Fruit fly (Drosophila melanogaster) whole organism, prepupa: Measurements from ENCODE around the gene slp1.

Experiments used
- Blimp-1 ChIP-seq: fragments of 200-800 bp; sonication (Bioruptor generic); optimal IDR thresholded peaks from 3 replicates; lab custom pipeline; 2017; ENCODE audit warnings: missing biosample characterization, missing genetic modification characterization, mild to moderate bottlenecking, moderate library complexity, missing genetic modification reagents
- CG10631 ChIP-seq: fragments of 200-800 bp; sonication (Bioruptor generic); optimal IDR thresholded peaks from 2 replicates; lab custom pipeline; 2016; ENCODE audit warnings: missing biosample characterization, missing genetic modification characterization
- CG11294 ChIP-seq: fragments of 200-800 bp; sonication (Bioruptor generic); IDR thresholded peaks from 2 replicates; pipeline ENCODE4 v1.3.6; 2022; ENCODE audit warnings: missing biosample characterization, missing genetic modification characterization
- CG1621 ChIP-seq: fragments of 200-800 bp; sonication (Bioruptor generic); optimal IDR thresholded peaks from 3 replicates; lab custom pipeline; 2018; ENCODE audit warnings: missing biosample characterization, mild to moderate bottlenecking, missing genetic modification characterization
- CG16779 ChIP-seq: fragments of 200-800 bp; sonication (Bioruptor generic); optimal IDR thresholded peaks from 3 replicates; lab custom pipeline; 2017; ENCODE audit warnings: missing biosample characterization, mild to moderate bottlenecking, missing genetic modification characterization
- CG31627 ChIP-seq: fragments of 200-800 bp; sonication (Bioruptor generic); optimal IDR thresholded peaks from 3 replicates; lab custom pipeline; 2016; ENCODE audit warnings: missing biosample characterization, missing genetic modification characterization
- CG32006 ChIP-seq: fragments of 200-800 bp; sonication (Bioruptor generic); optimal IDR thresholded peaks from 3 replicates; lab custom pipeline; 2017; ENCODE audit warnings: missing biosample characterization, mild to moderate bottlenecking, missing genetic modification characterization
- CG34406 ChIP-seq: fragments of 200-800 bp; sonication (Bioruptor generic); optimal IDR thresholded peaks from 3 replicates; lab custom pipeline; 2016; ENCODE audit warnings: missing biosample characterization, missing genetic modification characterization
- CG4318 ChIP-seq: fragments of 200-800 bp; sonication (Bioruptor generic); optimal IDR thresholded peaks from 3 replicates; lab custom pipeline; 2017; ENCODE audit warnings: missing biosample characterization, mild to moderate bottlenecking, missing genetic modification characterization
- CG6163 ChIP-seq: fragments of 200-800 bp; sonication (Bioruptor generic); IDR thresholded peaks from 3 replicates; pipeline ENCODE4 v1.3.6; 2022; ENCODE audit warnings: missing biosample characterization, missing genetic modification characterization
- CG6808 ChIP-seq: fragments of 200-800 bp; sonication (Bioruptor generic); optimal IDR thresholded peaks from 3 replicates; lab custom pipeline; 2017; ENCODE audit warnings: missing biosample characterization, missing genetic modification characterization, mild to moderate bottlenecking, moderate library complexity, missing genetic modification reagents
- CG8319 ChIP-seq: fragments of 200-800 bp; sonication (Bioruptor generic); optimal IDR thresholded peaks from 3 replicates; lab custom pipeline; 2016; ENCODE audit warnings: missing biosample characterization, missing genetic modification characterization
- CG9139 ChIP-seq: fragments of 200-800 bp; sonication (Bioruptor generic); optimal IDR thresholded peaks from 3 replicates; lab custom pipeline; 2017; ENCODE audit warnings: missing biosample characterization, mild to moderate bottlenecking, missing genetic modification characterization
- Eip75B ChIP-seq: fragments of 200-800 bp; sonication (Bioruptor generic); optimal IDR thresholded peaks from 3 replicates; lab custom pipeline; 2016; ENCODE audit warnings: missing biosample characterization, missing genetic modification characterization
- Eip78C ChIP-seq: fragments of 200-800 bp; sonication (Bioruptor generic); peaks from one replicate; lab custom pipeline; 2016; ENCODE audit warnings: missing biosample characterization, missing genetic modification characterization
- Eip93F ChIP-seq: fragments of 200-800 bp; sonication (Bioruptor generic); optimal IDR thresholded peaks from 2 replicates; lab custom pipeline; 2016; ENCODE audit warnings: missing biosample characterization, mild to moderate bottlenecking, missing genetic modification characterization
- Ets21C ChIP-seq: fragments of 200-800 bp; sonication (Bioruptor generic); optimal IDR thresholded peaks from 3 replicates; lab custom pipeline; 2016; ENCODE audit warnings: missing biosample characterization, missing genetic modification characterization
- Hr38 ChIP-seq: sonication (Bioruptor generic); optimal IDR thresholded peaks from 2 replicates; lab custom pipeline; 2016; ENCODE audit warnings: missing biosample characterization, missing genetic modification characterization
- Hr4 ChIP-seq: fragments of 200-800 bp; sonication (Bioruptor generic); optimal IDR thresholded peaks from 3 replicates; lab custom pipeline; 2016; ENCODE audit warnings: missing biosample characterization, missing genetic modification characterization
- Met ChIP-seq: fragments of 200-800 bp; sonication (Bioruptor generic); optimal IDR thresholded peaks from 3 replicates; lab custom pipeline; 2016; ENCODE audit warnings: missing biosample characterization, missing genetic modification characterization
- Sox102F ChIP-seq: fragments of 200-800 bp; sonication (Bioruptor generic); optimal IDR thresholded peaks from 2 replicates; lab custom pipeline; 2016; ENCODE audit warnings: missing biosample characterization, mild to moderate bottlenecking, missing genetic modification characterization
- Sox14 ChIP-seq: fragments of 200-800 bp; sonication (Bioruptor generic); optimal IDR thresholded peaks from 3 replicates; lab custom pipeline; 2016; ENCODE audit warnings: missing biosample characterization, missing genetic modification characterization
- achi ChIP-seq: fragments of 200-800 bp; sonication (Bioruptor generic); optimal IDR thresholded peaks from 3 replicates; lab custom pipeline; 2016; ENCODE audit warnings: missing biosample characterization, missing genetic modification characterization
- cyc ChIP-seq: fragments of 200-800 bp; sonication (Bioruptor generic); optimal IDR thresholded peaks from 3 replicates; lab custom pipeline; 2016; ENCODE audit warnings: missing biosample characterization, missing genetic modification characterization
- dsx ChIP-seq: fragments of 200-800 bp; optimal IDR thresholded peaks from 3 replicates; lab custom pipeline; 2019; ENCODE audit warnings: missing biosample characterization, mild to moderate bottlenecking, missing genetic modification characterization, moderate library complexity; ENCODE audit not compliant: poor library complexity, severe bottlenecking
- eg ChIP-seq: fragments of 200-800 bp; sonication (Bioruptor generic); IDR thresholded peaks from 3 replicates; pipeline ENCODE4 v1.3.6; 2022; ENCODE audit warnings: missing biosample characterization, missing genetic modification characterization
- esn ChIP-seq: fragments of 200-800 bp; sonication (Bioruptor generic); optimal IDR thresholded peaks from 2 replicates; lab custom pipeline; 2016; ENCODE audit warnings: missing biosample characterization, mild to moderate bottlenecking, missing genetic modification characterization, moderate library complexity
- fd59A ChIP-seq: fragments of 200-800 bp; sonication (Bioruptor generic); optimal IDR thresholded peaks from 2 replicates; lab custom pipeline; 2017; ENCODE audit warnings: missing biosample characterization, mild to moderate bottlenecking, missing genetic modification characterization, missing genetic modification reagents
- fd85E ChIP-seq: fragments of 200-800 bp; sonication (Bioruptor generic); optimal IDR thresholded peaks from 3 replicates; lab custom pipeline; 2016; ENCODE audit warnings: missing biosample characterization, missing genetic modification characterization
- fkh ChIP-seq: fragments of 200-800 bp; sonication (Bioruptor generic); optimal IDR thresholded peaks from 3 replicates; lab custom pipeline; 2017; ENCODE audit warnings: missing biosample characterization, mild to moderate bottlenecking, missing genetic modification characterization, moderate library complexity
- lz ChIP-seq: fragments of 200-800 bp; sonication (Bioruptor generic); optimal IDR thresholded peaks from 3 replicates; lab custom pipeline; 2016; ENCODE audit warnings: missing biosample characterization, missing genetic modification characterization
- net ChIP-seq: fragments of 200-800 bp; sonication (Bioruptor generic); optimal IDR thresholded peaks from 3 replicates; lab custom pipeline; 2016; ENCODE audit warnings: missing biosample characterization, missing genetic modification characterization
- salr ChIP-seq, 2 experiments: fragments of 200-800 bp; sonication (Bioruptor generic); optimal IDR thresholded peaks; 3 replicates each; lab custom pipeline; 2016 to 2018; ENCODE audit warnings: missing biosample characterization in 2 of 2, missing genetic modification characterization in 2 of 2, mild to moderate bottlenecking in 1 of 2
- spab ChIP-seq: fragments of 200-800 bp; sonication (Bioruptor generic); optimal IDR thresholded peaks from 2 replicates; lab custom pipeline; 2017; ENCODE audit warnings: missing biosample characterization, mild to moderate bottlenecking, missing genetic modification characterization, missing genetic modification reagents
- vri ChIP-seq: fragments of 200-800 bp; sonication (Bioruptor generic); optimal IDR thresholded peaks from 3 replicates; lab custom pipeline; 2016; ENCODE audit warnings: missing biosample characterization, mild to moderate bottlenecking, missing genetic modification characterization

The slp1 gene

dm6 chr2L:3813255-3813875 lies 12.1 kb upstream of the slp1 start, which contains the start of gene CG3407:
TSS of gene CG3407 (minus strand) at chr2L:3813410.
- TF ChIP-seq CG6808 (GFP tag; lab: Kevin White, UChicago) (no peak), fd59A (GFP tag; lab: Kevin White, UChicago) (peak; percentile 19), Eip75B (GFP tag; lab: Kevin White, UChicago) (no peak), net (GFP tag; lab: Kevin White, UChicago) (no peak), Sox102F (GFP tag; lab: Kevin White, UChicago) (no peak), CG4318 (GFP tag; lab: Kevin White, UChicago) (no peak), Sox14 (GFP tag; lab: Kevin White, UChicago) (no peak), lz (GFP tag; lab: Kevin White, UChicago) (peak; percentile 16), fkh (GFP tag; lab: Kevin White, UChicago) (peak; percentile 53), CG10631 (no peak), Hr38 (GFP tag; lab: Kevin White, UChicago) (no peak), CG11294 (no peak), dsx (GFP tag; lab: Kevin White, UChicago) (no peak), CG16779 (tag; lab: Kevin White, UChicago) (no peak), achi (GFP tag; lab: Kevin White, UChicago) (no peak), eg (GFP tag; lab: Robert Waterston, UW) (no peak), Blimp-1 (GFP tag; lab: Kevin White, UChicago) (no peak), CG8319 (GFP tag; lab: Kevin White, UChicago) (no peak), Met (GFP tag; lab: Kevin White, UChicago) (no peak), Hr4 (GFP tag; lab: Kevin White, UChicago) (no peak), CG1621 (no peak), esn (GFP tag; lab: Kevin White, UChicago) (peak; percentile 53), cyc (GFP tag; lab: Kevin White, UChicago) (peak; percentile 24), Eip78C (GFP tag; lab: Kevin White, UChicago) (no peak), CG31627 (GFP tag; lab: Kevin White, UChicago) (peak; percentile 33), Eip93F (no peak)

- TF ChIP-seq Ets21C (GFP tag; lab: Kevin White, UChicago) = no peak
- TF ChIP-seq spab (GFP tag; lab: Kevin White, UChicago) = no peak
- no peak for TF ChIP-seq CG1621
- no peak for TF ChIP-seq CG9139
- TF ChIP-seq CG31627 (GFP tag; lab: Kevin White, UChicago) = no peak
- TF ChIP-seq, all 60 proteins: peak for 0
These were observed 11.3 kb upstream of the slp1 start for dm6 chr2L:3814163-3814562.

- TF ChIP-seq salr (GFP tag; optimal IDR thresholded peaks at IDR 0.05; lab: Kevin White, UChicago) = no peak
These were observed 6.6 kb upstream of the slp1 start for dm6 chr2L:3818903-3819302.

- TF ChIP-seq vri (GFP tag; lab: Kevin White, UChicago) = no peak
- TF ChIP-seq CG1621 = no peak
- TF ChIP-seq CG32006 (GFP tag; lab: Kevin White, UChicago) = no peak
- no peak for TF ChIP-seq cyc (GFP tag; lab: Kevin White, UChicago)
- no peak for TF ChIP-seq CG10631
- TF ChIP-seq fd85E (GFP tag; lab: Kevin White, UChicago) = no peak
- no peak for TF ChIP-seq CG34406 (GFP tag; lab: Kevin White, UChicago)
- no peak for TF ChIP-seq CG6163
- TF ChIP-seq, all 60 proteins: peak for 0
These were observed 2.9 kb upstream of the slp1 start for dm6 chr2L:3822462-3823065.
